Worm (Caenorhabditis elegans) whole organism, late embryonic: ENCODE results near the gene alg-1.

ENCODE experiments used
- K02D7.2 ChIP-seq: sonication (generic microtip); optimal IDR thresholded peaks from 2 replicates; lab custom pipeline; 2017; ENCODE audit warnings: mild to moderate bottlenecking, missing genetic modification characterization, missing compliant biosample characterization
- K09A11.1 ChIP-seq: sonication (generic microtip); optimal IDR thresholded peaks from 2 replicates; lab custom pipeline; 2017; ENCODE audit warnings: antibody characterized with exemption, mild to moderate bottlenecking, missing genetic modification characterization, missing compliant biosample characterization; ENCODE audit not compliant: insufficient read depth
- ceh-18 ChIP-seq: sonication (generic microtip); optimal IDR thresholded peaks from 2 replicates; lab custom pipeline; 2016; ENCODE audit warnings: missing genetic modification characterization, missing compliant biosample characterization
- ceh-19 ChIP-seq: fragments of 200-800 bp; sonication (Bioruptor generic); optimal IDR thresholded peaks from 2 replicates; lab custom pipeline; 2018; ENCODE audit warnings: mild to moderate bottlenecking, missing genetic modification characterization, missing compliant biosample characterization
- ceh-22 ChIP-seq: sonication (generic microtip); optimal IDR thresholded peaks from 2 replicates; lab custom pipeline; 2017; ENCODE audit warnings: missing biosample characterization, missing genetic modification characterization
- ceh-24 ChIP-seq: sonication (generic microtip); optimal IDR thresholded peaks from 2 replicates; lab custom pipeline; 2016; ENCODE audit warnings: mild to moderate bottlenecking, missing genetic modification characterization, missing compliant biosample characterization
- ceh-30 ChIP-seq: fragments of 150-350 bp; optimal IDR thresholded peaks from 2 replicates; lab custom pipeline; 2014; ENCODE audit warnings: missing biosample characterization, missing genetic modification characterization
- ceh-48 ChIP-seq: sonication (generic microtip); optimal IDR thresholded peaks from 2 replicates; lab custom pipeline; 2016; ENCODE audit warnings: missing genetic modification characterization, inconsistent platforms, missing compliant biosample characterization
- ceh-9 ChIP-seq: sonication (generic microtip); optimal IDR thresholded peaks from 2 replicates; lab custom pipeline; 2016; ENCODE audit warnings: mild to moderate bottlenecking, missing genetic modification characterization, inconsistent platforms, missing compliant biosample characterization
- che-1 ChIP-seq: sonication (generic microtip); optimal IDR thresholded peaks from 2 replicates; lab custom pipeline; 2016; ENCODE audit warnings: mild to moderate bottlenecking, missing genetic modification characterization, missing compliant biosample characterization
- dmd-4 ChIP-seq: sonication (generic microtip); optimal IDR thresholded peaks from 2 replicates; lab custom pipeline; 2016; ENCODE audit warnings: borderline replicate concordance, missing genetic modification characterization, missing compliant biosample characterization
- elt-2 ChIP-seq: sonication (generic microtip); optimal IDR thresholded peaks from 2 replicates; lab custom pipeline; 2016; ENCODE audit warnings: missing genetic modification reagents, missing genetic modification characterization, missing compliant biosample characterization
- elt-4 ChIP-seq: sonication (generic microtip); optimal IDR thresholded peaks from 2 replicates; lab custom pipeline; 2016; ENCODE audit warnings: missing genetic modification characterization, missing compliant biosample characterization
- ets-4 ChIP-seq: sonication (generic microtip); optimal IDR thresholded peaks from 2 replicates; lab custom pipeline; 2016; ENCODE audit warnings: missing genetic modification characterization, missing compliant biosample characterization
- eyg-1 ChIP-seq: sonication (generic microtip); optimal IDR thresholded peaks from 2 replicates; lab custom pipeline; 2016; ENCODE audit warnings: missing genotype, missing genetic modification characterization, missing compliant biosample characterization
- fkh-6 ChIP-seq: sonication (generic microtip); optimal IDR thresholded peaks from 2 replicates; lab custom pipeline; 2016; ENCODE audit warnings: missing genetic modification characterization, missing compliant biosample characterization
- hlh-13 ChIP-seq: fragments of 200-800 bp; sonication (Bioruptor generic); optimal IDR thresholded peaks from 2 replicates; lab custom pipeline; 2018; ENCODE audit warnings: mild to moderate bottlenecking, missing genetic modification characterization, missing compliant biosample characterization
- hlh-15 ChIP-seq: sonication (generic microtip); optimal IDR thresholded peaks from 2 replicates; lab custom pipeline; 2016; ENCODE audit warnings: missing genetic modification characterization, missing compliant biosample characterization
- madf-2 ChIP-seq: sonication (generic microtip); optimal IDR thresholded peaks from 2 replicates; lab custom pipeline; 2017; ENCODE audit warnings: missing genetic modification characterization, missing compliant biosample characterization
- mec-3 ChIP-seq: sonication (generic microtip); optimal IDR thresholded peaks from 2 replicates; lab custom pipeline; 2016; ENCODE audit warnings: borderline replicate concordance, missing genetic modification characterization, missing compliant biosample characterization
- nfya-1 ChIP-seq: sonication (generic microtip); optimal IDR thresholded peaks from 2 replicates; lab custom pipeline; 2017; ENCODE audit warnings: missing genetic modification characterization, mild to moderate bottlenecking, missing compliant biosample characterization, antibody characterized with exemption, moderate library complexity
- nhr-11 ChIP-seq: fragments of 150-350 bp; optimal IDR thresholded peaks from 2 replicates; lab custom pipeline; 2014; ENCODE audit warnings: missing biosample characterization, missing genetic modification characterization
- nhr-232 ChIP-seq: sonication (generic microtip); optimal IDR thresholded peaks from 2 replicates; lab custom pipeline; 2016; ENCODE audit warnings: missing genetic modification characterization, missing compliant biosample characterization
- npax-4 ChIP-seq: sonication (generic microtip); optimal IDR thresholded peaks from 2 replicates; lab custom pipeline; 2016; ENCODE audit warnings: missing genetic modification characterization, missing compliant biosample characterization
- pros-1 ChIP-seq: fragments of 150-350 bp; optimal IDR thresholded peaks from 2 replicates; lab custom pipeline; 2014; ENCODE audit warnings: missing biosample characterization, missing genetic modification reagents, missing genetic modification characterization
- sdc-2 ChIP-seq: sonication (generic microtip); optimal IDR thresholded peaks from 2 replicates; lab custom pipeline; 2016; ENCODE audit warnings: missing genotype, missing genetic modification characterization, missing compliant biosample characterization
- sox-2 ChIP-seq: fragments of 200-800 bp; sonication (Bioruptor generic); IDR thresholded peaks from 2 replicates; pipeline ENCODE4 v1.3.6; 2022; ENCODE audit warnings: missing genetic modification reagents, missing genetic modification characterization, missing compliant biosample characterization
- syd-9 ChIP-seq: sonication (generic microtip); optimal IDR thresholded peaks from 2 replicates; lab custom pipeline; 2016; ENCODE audit warnings: mild to moderate bottlenecking, missing genetic modification characterization, moderate library complexity, missing compliant biosample characterization
- tbx-2 ChIP-seq: sonication (generic microtip); optimal IDR thresholded peaks from 2 replicates; lab custom pipeline; 2016; ENCODE audit warnings: missing genetic modification characterization, missing compliant biosample characterization
- ttx-3 ChIP-seq: sonication (generic microtip); optimal IDR thresholded peaks from 2 replicates; lab custom pipeline; 2016; ENCODE audit warnings: missing genetic modification reagents, missing genetic modification characterization, missing compliant biosample characterization
- unc-3 ChIP-seq, 2 experiments: fragments of 200-800 bp in 1 of 2; sonication (Bioruptor generic) in 1 of 2; sonication (generic microtip) in 1 of 2; conservative IDR thresholded peaks in 1 of 2; optimal IDR thresholded peaks in 1 of 2; 2 replicates each; pipeline versions ENCODE4 v1.3.6 to Lab custom; 2016 to 2022; ENCODE audit warnings: missing compliant biosample characterization in 2 of 2, missing genetic modification characterization in 2 of 2, missing genetic modification reagents in 1 of 2
- unc-86 ChIP-seq: sonication (generic microtip); optimal IDR thresholded peaks from 2 replicates; lab custom pipeline; 2016; ENCODE audit warnings: missing genetic modification characterization, missing compliant biosample characterization

The alg-1 gene

ce11 chrX:13995803-13996388, 47.0 kb downstream of the alg-1 start, which contains the start of the genes C31E10.5 and C31E10.6 (continued):
- TF ChIP-seq hlh-15 (tag; lab: Kevin White, UChicago): no peak
- peak; percentile 19 for TF ChIP-seq tbx-2 (tag; lab: Kevin White, UChicago)
- TF ChIP-seq ceh-30: no peak
- no peak for TF ChIP-seq K09A11.1 (tag; lab: Kevin White, UChicago)
- no peak for TF ChIP-seq nhr-11 (tag; lab: Kevin White, UChicago)
- TF ChIP-seq K02D7.2 (tag; lab: Kevin White, UChicago): no peak
- TF ChIP-seq ttx-3: no peak

ce11 chrX:14000198-14000748, 51.4 kb downstream of the alg-1 start:
- TF ChIP-seq mec-3 (tag; lab: Kevin White, UChicago): no peak
- TF ChIP-seq ceh-30: no peak
- TF ChIP-seq elt-2 (tag; lab: Kevin White, UChicago): no peak
- TF ChIP-seq, all 69 proteins: peak for 0

ce11 chrX:14001494-14001974, 52.6 kb downstream of the alg-1 start, which contains the start of gene cytb-5.1:
Gene cytb-5.1 (plus strand): TSS chrX:14001924.
- peak; percentile 7 for TF ChIP-seq tbx-2 (tag; lab: Kevin White, UChicago)
- no peak for TF ChIP-seq nfya-1 (tag; lab: Kevin White, UChicago)

- TF ChIP-seq dmd-4 (tag; lab: Kevin White, UChicago) (no peak), nhr-232 (tag; lab: Kevin White, UChicago) (no peak), npax-4 (tag; lab: Kevin White, UChicago) (no peak), hlh-13 (GFP tag; lab: Kevin White, UChicago) (no peak), nhr-11 (tag; lab: Kevin White, UChicago) (no peak), che-1 (tag; lab: Kevin White, UChicago) (no peak), unc-3 (GFP tag; conservative IDR thresholded peaks at IDR 0.05; lab: Robert Waterston, UW) (no peak), unc-3 (tag; optimal IDR thresholded peaks at IDR 0.05; lab: Kevin White, UChicago) (no peak), ceh-22 (tag; lab: Kevin White, UChicago) (no peak), syd-9 (tag; lab: Kevin White, UChicago) (no peak), ets-4 (tag; lab: Kevin White, UChicago) (no peak), K09A11.1 (tag; lab: Kevin White, UChicago) (no peak), sdc-2 (tag; lab: Kevin White, UChicago) (no peak)
- TF ChIP-seq, all 69 proteins: peak for 0
Observed at ce11 chrX:14002739-14003138, 53.8 kb downstream of the alg-1 start.

- no peak for TF ChIP-seq nhr-11 (tag; lab: Kevin White, UChicago)
- no peak for TF ChIP-seq pros-1
- no peak for TF ChIP-seq eyg-1 (tag; lab: Kevin White, UChicago)
- no peak for TF ChIP-seq ceh-9 (tag; lab: Kevin White, UChicago)
- no peak for TF ChIP-seq fkh-6 (tag; lab: Kevin White, UChicago)
- no peak for TF ChIP-seq unc-86
- no peak for TF ChIP-seq ceh-18 (tag; lab: Kevin White, UChicago)
- TF ChIP-seq ets-4 (tag; lab: Kevin White, UChicago): no peak
- no peak for TF ChIP-seq ceh-30
- TF ChIP-seq madf-2 (tag; lab: Kevin White, UChicago): no peak
- TF ChIP-seq ceh-24 (tag; lab: Kevin White, UChicago): no peak
- TF ChIP-seq elt-4 (tag; lab: Kevin White, UChicago): no peak
- TF ChIP-seq ceh-19 (GFP tag; lab: Kevin White, UChicago): no peak
- TF ChIP-seq sox-2: no peak
- TF ChIP-seq mec-3 (tag; lab: Kevin White, UChicago): no peak
- no peak for TF ChIP-seq sdc-2 (tag; lab: Kevin White, UChicago)
- TF ChIP-seq hlh-13 (GFP tag; lab: Kevin White, UChicago): no peak
- no peak for TF ChIP-seq ceh-48
- TF ChIP-seq, all 69 proteins: peak for 0
Observed at ce11 chrX:14003538-14003937, 54.6 kb downstream of the alg-1 start.
